Worm (Caenorhabditis elegans): Measurements from ENCODE around the gene nhr-31.

ce11 chrIV:8043722-8044121 is 14.4 kb upstream of the nhr-31 start:
- no peak for TF ChIP-seq ztf-3 (GFP tag; optimal IDR thresholded peaks at IDR 0.05)
- TF ChIP-seq ets-4 (GFP tag; optimal IDR thresholded peaks at IDR 0.05), result no peak

Measured in whole organism, young adult.